Worm (Caenorhabditis elegans) whole organism, late embryonic: ENCODE data around the gene C29E4.15.

Experiments used
- ceh-31 ChIP-seq: sonication (generic microtip); optimal IDR thresholded peaks from 2 replicates; lab custom pipeline; 2016; ENCODE audit warnings: missing genetic modification characterization, missing compliant biosample characterization
- fkh-10 ChIP-seq: fragments of 150-350 bp; optimal IDR thresholded peaks from 2 replicates; lab custom pipeline; 2014; ENCODE audit warnings: missing biosample characterization, missing genetic modification reagents, missing genetic modification characterization
- npax-4 ChIP-seq: sonication (generic microtip); optimal IDR thresholded peaks from 2 replicates; lab custom pipeline; 2016; ENCODE audit warnings: missing genetic modification characterization, missing compliant biosample characterization
- pha-4 ChIP-seq: fragments of 150-350 bp; optimal IDR thresholded peaks from 2 replicates; lab custom pipeline; 2018; ENCODE audit warnings: missing biosample characterization, missing genetic modification reagents, missing genetic modification characterization
- sox-2 ChIP-seq: fragments of 200-800 bp; sonication (Bioruptor generic); IDR thresholded peaks from 2 replicates; pipeline ENCODE4 v1.3.6; 2022; ENCODE audit warnings: missing genetic modification reagents, missing genetic modification characterization, missing compliant biosample characterization
- unc-55 ChIP-seq: sonication (generic microtip); optimal IDR thresholded peaks from 2 replicates; lab custom pipeline; 2017; ENCODE audit warnings: missing biosample characterization, missing genetic modification reagents, missing genetic modification characterization
- zip-5 ChIP-seq: sonication (generic microtip); optimal IDR thresholded peaks from 2 replicates; lab custom pipeline; 2016; ENCODE audit warnings: missing genetic modification characterization, missing compliant biosample characterization

DNA sequence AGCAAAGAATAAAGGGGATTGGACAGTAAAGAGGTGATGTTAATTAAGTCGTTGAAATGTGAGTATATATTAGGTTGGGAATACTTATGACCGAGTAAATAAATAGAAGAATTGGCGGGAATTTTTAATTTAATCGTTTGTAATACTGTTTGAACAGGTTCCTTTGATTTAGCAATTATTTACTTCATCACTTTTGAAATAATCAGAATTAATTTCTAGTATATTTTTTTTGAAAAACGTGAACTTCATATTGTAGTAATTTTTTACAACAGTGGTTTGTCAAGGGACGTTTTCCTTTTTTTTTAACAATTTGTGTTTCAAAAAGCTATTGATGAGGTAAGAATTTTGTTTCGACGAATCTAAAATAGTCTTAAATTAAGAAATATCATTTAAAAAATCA is 30.2 kb upstream of the C29E4.15 start, which contains the start of gene C29E4.17:
- TF ChIP-seq zip-5 (tag; lab: Kevin White, UChicago) (no peak), ceh-31 (tag; lab: Kevin White, UChicago) (no peak), sox-2 (no peak), npax-4 (tag; lab: Kevin White, UChicago) (no peak), unc-55 (GFP tag; lab: Kevin White, UChicago) (no peak), pha-4 (no peak), fkh-10 (GFP tag; lab: Kevin White, UChicago) (no peak)
